Fruit fly (Drosophila melanogaster): Measurements from ENCODE around the gene CG2926.

dm6 chr3R:5594878-5595277, 6.7 kb upstream of the CG2926 start:
- TF ChIP-seq CTCF (optimal IDR thresholded peaks at IDR 0.05) (no peak), CG8478 (optimal IDR thresholded peaks at IDR 0.05) (no peak)

All from S2 (cell line).